Fruit fly (Drosophila melanogaster): ENCODE data around the gene CG34367.

CG34367 gene

DNA sequence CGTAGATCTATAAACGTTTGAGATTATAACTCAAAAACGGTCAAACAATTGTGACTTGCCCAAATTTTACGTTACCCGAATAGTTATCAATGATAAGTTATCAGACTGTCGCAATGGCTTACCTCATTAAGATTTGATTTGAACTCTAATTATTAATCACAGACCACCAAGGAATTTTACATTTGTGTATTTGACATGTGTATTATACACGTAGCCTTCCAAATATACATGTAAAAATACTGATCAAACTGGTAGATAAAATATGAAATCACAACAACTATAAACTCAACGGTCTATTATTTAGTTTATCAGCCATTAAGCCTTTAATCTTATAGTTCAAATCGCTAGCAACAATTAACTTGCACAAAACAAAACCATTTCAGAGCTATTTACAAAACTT is 39.8 kb upstream of the CG34367 start (continued):
- TF ChIP-seq Rfx (GFP tag; IDR thresholded peaks at IDR 0.05) (no peak), CG12391 (tag; optimal IDR thresholded peaks at IDR 0.05) (no peak), croc (GFP tag; conservative IDR thresholded peaks at IDR 0.05) (no peak), HLH4C (GFP tag; IDR thresholded peaks at IDR 0.05; ENCODE audit: partially characterized antibody) (no peak), CG8765 (GFP tag; IDR thresholded peaks at IDR 0.05) (no peak), CG2875 (GFP tag; optimal IDR thresholded peaks at IDR 0.05) (no peak), CTCF (GFP tag; optimal IDR thresholded peaks at IDR 0.05) (peak; percentile 4), cato (GFP tag; optimal IDR thresholded peaks at IDR 0.05; ENCODE audit: borderline replicate concordance) (no peak), CG6689 (GFP tag; IDR thresholded peaks at IDR 0.05) (no peak), salm (tag; optimal IDR thresholded peaks at IDR 0.05) (no peak), sug (tag; optimal IDR thresholded peaks at IDR 0.05) (peak; percentile 99), CG2129 (GFP tag; IDR thresholded peaks at IDR 0.05; ENCODE audit: partially characterized antibody) (no peak), exex (tag; optimal IDR thresholded peaks at IDR 0.05) (peak; percentile 96), CG14014 (GFP tag; IDR thresholded peaks at IDR 0.05) (no peak), Spps (tag; optimal IDR thresholded peaks at IDR 0.05) (no peak), CG12299 (tag; optimal IDR thresholded peaks at IDR 0.05) (no peak), sd (tag; optimal IDR thresholded peaks at IDR 0.05) (peak; percentile 85), CG34376 (GFP tag; optimal IDR thresholded peaks at IDR 0.05) (peak; percentile 50), CG6765 (GFP tag; optimal IDR thresholded peaks at IDR 0.05) (no peak)

dm6 chr2L:10387869-10388726 is 34.4 kb upstream of the CG34367 start, which contains the start of gene da:
Gene da, plus strand, starts transcription at chr2L:10388105.
- peak; percentile 55 for TF ChIP-seq CG7786 (GFP tag; optimal IDR thresholded peaks at IDR 0.05)
- TF ChIP-seq CG7372 (GFP tag; IDR thresholded peaks at IDR 0.05): 0 out of 2 replicates have a peak, but pooled peaks have one; percentile 29
- peak; percentile 54; the same call in 1 of the 2 replicates for TF ChIP-seq unc-4 (GFP tag; IDR thresholded peaks at IDR 0.05; ENCODE audit: partially characterized antibody)
- peak; percentile 100 for TF ChIP-seq phol (tag; optimal IDR thresholded peaks at IDR 0.05)
- peak; percentile 9 for TF ChIP-seq schlank (tag; optimal IDR thresholded peaks at IDR 0.05)
- peak in 1 of 2 experiments; percentile 12 for TF ChIP-seq tll (GFP tag; optimal IDR thresholded peaks at IDR 0.05)
- TF ChIP-seq CG13624 (GFP tag; optimal IDR thresholded peaks at IDR 0.05): peak; percentile 63
- TF ChIP-seq Lim3 (GFP tag; IDR thresholded peaks at IDR 0.05): no peak
- peak; percentile 60 for TF ChIP-seq H2.0 (GFP tag; IDR thresholded peaks at IDR 0.05)
- TF ChIP-seq CG34422 (GFP tag; IDR thresholded peaks at IDR 0.05): peak; percentile 57; the same call in 2 of the 3 replicates
- no peak for TF ChIP-seq CG11560 (tag; IDR thresholded peaks at IDR 0.05)
- peak; percentile 95 for TF ChIP-seq Ets97D (GFP tag; optimal IDR thresholded peaks at IDR 0.05)
- no peak for TF ChIP-seq Oli (tag; optimal IDR thresholded peaks at IDR 0.05)
- TF ChIP-seq tin (GFP tag; optimal IDR thresholded peaks at IDR 0.05): peak; percentile 62
- peak; percentile 32 for TF ChIP-seq fu2 (GFP tag; optimal IDR thresholded peaks at IDR 0.05)
- no peak for TF ChIP-seq crol (GFP tag; IDR thresholded peaks at IDR 0.05)
- TF ChIP-seq en (GFP tag; optimal IDR thresholded peaks at IDR 0.05): no peak
- no peak for TF ChIP-seq Gsc (GFP tag; IDR thresholded peaks at IDR 0.05)
- peak; percentile 73 for TF ChIP-seq Hsf (GFP tag; optimal IDR thresholded peaks at IDR 0.05)
- peak; percentile 51 for TF ChIP-seq CG13123 (GFP tag; optimal IDR thresholded peaks at IDR 0.05)
- no peak for TF ChIP-seq Usf (GFP tag; optimal IDR thresholded peaks at IDR 0.05)
- no peak for TF ChIP-seq MTF-1 (GFP tag; optimal IDR thresholded peaks at IDR 0.05; ENCODE audit: borderline replicate concordance)
- peak; percentile 50 for TF ChIP-seq CG12155 (GFP tag; optimal IDR thresholded peaks at IDR 0.05)
- TF ChIP-seq ato (GFP tag; IDR thresholded peaks at IDR 0.05; ENCODE audit: partially characterized antibody): peak; percentile 17; the same call in 1 of the 2 replicates
- no peak for TF ChIP-seq Doc3 (GFP tag; IDR thresholded peaks at IDR 0.05; ENCODE audit: partially characterized antibody)
- TF ChIP-seq Ssrp (tag; optimal IDR thresholded peaks at IDR 0.05): peak; percentile 58
- peak; percentile 69 for TF ChIP-seq BEAF-32 (GFP tag; optimal IDR thresholded peaks at IDR 0.05)
- no peak for TF ChIP-seq CG7928 (GFP tag; optimal IDR thresholded peaks at IDR 0.05)
- TF ChIP-seq hkb (optimal IDR thresholded peaks at IDR 0.05): no peak
- peak; percentile 54 for TF ChIP-seq hkb (GFP tag; IDR thresholded peaks at IDR 0.05)
- peak; percentile 75 for TF ChIP-seq sug (tag; optimal IDR thresholded peaks at IDR 0.05)

All from whole organism, embryonic.